Worm (Caenorhabditis elegans) whole organism, midembryonic: ENCODE measurements around the gene C04G2.5.

Source experiments
- cog-1 ChIP-seq: sonication (generic microtip); optimal IDR thresholded peaks from 2 replicates; lab custom pipeline; 2016; ENCODE audit warnings: missing genetic modification characterization, missing compliant biosample characterization
- flt-1 ChIP-seq: fragments of 200-800 bp; sonication (Bioruptor generic); IDR thresholded peaks from 2 replicates; pipeline ENCODE4 v1.3.6; 2022; ENCODE audit warnings: missing genetic modification characterization, missing compliant biosample characterization
- ref-1 ChIP-seq: fragments of 200-800 bp; sonication (Bioruptor generic); conservative IDR thresholded peaks from 2 replicates; pipeline ENCODE4 v1.3.6; 2022; ENCODE audit warnings: missing genetic modification reagents, missing genetic modification characterization, missing compliant biosample characterization
- tab-1 ChIP-seq: fragments of 200-800 bp; sonication (Bioruptor generic); IDR thresholded peaks from 2 replicates; pipeline ENCODE4 v1.3.6; 2022; ENCODE audit warnings: missing genetic modification characterization, missing compliant biosample characterization
- ztf-29 ChIP-seq: fragments of 200-800 bp; sonication (Bioruptor generic); IDR thresholded peaks from 2 replicates; pipeline ENCODE4 v1.3.6; 2022; ENCODE audit warnings: missing genetic modification reagents, missing genetic modification characterization, missing compliant biosample characterization

ce11 chrIV:10062728-10063127 lies 32.3 kb downstream of the C04G2.5 start, which contains the start of gene ipla-7:
- TF ChIP-seq cog-1 (tag; lab: Kevin White, UChicago) (no peak), flt-1 (GFP tag; lab: Robert Waterston, UW) (no peak), tab-1 (no peak), ztf-29 (GFP tag; lab: Robert Waterston, UW) (no peak), ref-1 (no peak)
